Fruit fly (Drosophila melanogaster): Measurements from ENCODE around the gene CG32269.

CG32269 gene

dm6 chr3L:3249997-3250774 is 41.4 kb upstream of the CG32269 start (continued):
- TF ChIP-seq Sry-β (GFP tag; optimal IDR thresholded peaks at IDR 0.05) (peak; percentile 41), crol (GFP tag; IDR thresholded peaks at IDR 0.05) (no peak), cato (GFP tag; optimal IDR thresholded peaks at IDR 0.05; ENCODE audit: borderline replicate concordance) (peak; percentile 96), luna (GFP tag; optimal IDR thresholded peaks at IDR 0.05) (peak; percentile 78), Dref (GFP tag; IDR thresholded peaks at IDR 0.05) (no peak), Rfx (GFP tag; IDR thresholded peaks at IDR 0.05) (peak; percentile 89), CG17802 (tag; optimal IDR thresholded peaks at IDR 0.05) (peak; percentile 73), gro (GFP tag; optimal IDR thresholded peaks at IDR 0.05) (peak; percentile 88), inv (GFP tag; IDR thresholded peaks at IDR 0.05; ENCODE audit: partially characterized antibody) (no peak), cg (GFP tag; optimal IDR thresholded peaks at IDR 0.05) (no peak), fu2 (GFP tag; optimal IDR thresholded peaks at IDR 0.05) (peak; percentile 96), z (GFP tag; IDR thresholded peaks at IDR 0.05) (no peak), CHES-1-like (GFP tag; optimal IDR thresholded peaks at IDR 0.05) (peak; percentile 95), ase (GFP tag; IDR thresholded peaks at IDR 0.05) (no peak; the same call in 1 of the 3 replicates), CG5180 (GFP tag; optimal IDR thresholded peaks at IDR 0.05) (peak; percentile 81), caup (GFP tag; optimal IDR thresholded peaks at IDR 0.05; ENCODE audit: severe bottlenecking) (peak; percentile 91), az2 (GFP tag; optimal IDR thresholded peaks at IDR 0.05) (peak; percentile 97), YL-1 (GFP tag; optimal IDR thresholded peaks at IDR 0.05) (peak; percentile 81), CG10565 (GFP tag; optimal IDR thresholded peaks at IDR 0.05) (peak; percentile 80), Blimp-1 (GFP tag; optimal IDR thresholded peaks at IDR 0.05) (peak; percentile 66), CG16813 (GFP tag; IDR thresholded peaks at IDR 0.05; ENCODE audit: partially characterized antibody) (no peak), CG11560 (tag; IDR thresholded peaks at IDR 0.05) (peak; percentile 78), ab (GFP tag; optimal IDR thresholded peaks at IDR 0.05) (peak; percentile 92), Lhr (GFP tag; optimal IDR thresholded peaks at IDR 0.05) (peak; percentile 84), gce (GFP tag; IDR thresholded peaks at IDR 0.05) (peak; percentile 77; the same call in 1 of the 3 replicates), CG7963 (GFP tag; IDR thresholded peaks at IDR 0.05; ENCODE audit: partially characterized antibody) (no peak), run (tag; optimal IDR thresholded peaks at IDR 0.05) (peak; percentile 83), yki (optimal IDR thresholded peaks at IDR 0.05) (peak; percentile 6), dan (GFP tag; IDR thresholded peaks at IDR 0.05) (peak; percentile 27; the same call in 1 of the 2 replicates), CG33557 (GFP tag; optimal IDR thresholded peaks at IDR 0.05) (peak; percentile 93), CG10209 (GFP tag; optimal IDR thresholded peaks at IDR 0.05) (peak; percentile 97), sob (GFP tag; IDR thresholded peaks at IDR 0.05) (peak; percentile 82; the same call in 1 of the 2 replicates), CG1233 (GFP tag; optimal IDR thresholded peaks at IDR 0.05) (peak; percentile 91), vvl (GFP tag; IDR thresholded peaks at IDR 0.05) (peak; percentile 79), croc (GFP tag; conservative IDR thresholded peaks at IDR 0.05) (peak; percentile 88), CG6765 (GFP tag; optimal IDR thresholded peaks at IDR 0.05) (peak; percentile 86), fd102C (GFP tag; optimal IDR thresholded peaks at IDR 0.05) (peak; percentile 10), slbo (GFP tag; IDR thresholded peaks at IDR 0.05) (peak; percentile 90), Gsc (GFP tag; IDR thresholded peaks at IDR 0.05) (peak; percentile 59), Antp (GFP tag; optimal IDR thresholded peaks at IDR 0.05) (peak; percentile 89), insv (GFP tag; optimal IDR thresholded peaks at IDR 0.05) (peak; percentile 19 to 69), ham (GFP tag; IDR thresholded peaks at IDR 0.05) (peak; percentile 48; the same call in 1 of the 2 replicates), Jarid2 (GFP tag; optimal IDR thresholded peaks at IDR 0.05) (peak; percentile 74), oc (tag; optimal IDR thresholded peaks at IDR 0.05) (peak; percentile 86), CG3065 (GFP tag; optimal IDR thresholded peaks at IDR 0.05) (peak; percentile 86), Sox100B (GFP tag; optimal IDR thresholded peaks at IDR 0.05) (peak; percentile 98), tll (GFP tag; optimal IDR thresholded peaks at IDR 0.05) (peak; percentile 17 to 26), CG16779 (GFP tag; IDR thresholded peaks at IDR 0.05) (peak; percentile 44; the same call in 1 of the 2 replicates)
